Fruit fly (Drosophila melanogaster) whole organism, embryonic: ENCODE measurements around the gene CG33941.

ENCODE experiments used
- Atf6 ChIP-seq: fragments of 200-800 bp; sonication (Bioruptor generic); IDR thresholded peaks from 2 replicates; pipeline ENCODE4 v1.3.6; 2022; ENCODE audit warnings: missing biosample characterization, missing genetic modification characterization
- Blimp-1 ChIP-seq: fragments of 200-800 bp; sonication (Bioruptor generic); optimal IDR thresholded peaks from 3 replicates; lab custom pipeline; 2018; ENCODE audit warnings: missing biosample characterization, missing genetic modification characterization, mild to moderate bottlenecking, moderate library complexity, missing genetic modification reagents
- CG12659 ChIP-seq: fragments of 200-800 bp; sonication (Bioruptor generic); optimal IDR thresholded peaks from 3 replicates; lab custom pipeline; 2017; ENCODE audit warnings: mild to moderate bottlenecking, missing biosample characterization, missing genetic modification reagents, missing genetic modification characterization
- CG12769 ChIP-seq: fragments of 200-800 bp; sonication (Bioruptor generic); optimal IDR thresholded peaks from 2 replicates; lab custom pipeline; 2019; ENCODE audit warnings: missing biosample characterization, mild to moderate bottlenecking, missing genetic modification characterization, moderate library complexity
- CG14860 ChIP-seq: fragments of 200-800 bp; sonication (Bioruptor generic); IDR thresholded peaks from 3 replicates; pipeline ENCODE4 v1.3.6; 2022; ENCODE audit warnings: missing biosample characterization, missing genetic modification characterization; ENCODE audit not compliant: partially characterized antibody
- CG16813 ChIP-seq: fragments of 200-800 bp; sonication (Bioruptor generic); IDR thresholded peaks from 3 replicates; pipeline ENCODE4 v1.3.6; 2022; ENCODE audit warnings: missing biosample characterization, missing genetic modification characterization; ENCODE audit not compliant: partially characterized antibody
- CG16815 ChIP-seq: fragments of 200-800 bp; sonication (Bioruptor generic); optimal IDR thresholded peaks from 3 replicates; lab custom pipeline; 2017; ENCODE audit warnings: missing biosample characterization, mild to moderate bottlenecking, missing genetic modification characterization
- CG16863 ChIP-seq: fragments of 200-800 bp; sonication (Bioruptor generic); optimal IDR thresholded peaks from 3 replicates; lab custom pipeline; 2016; ENCODE audit warnings: missing biosample characterization, missing genetic modification characterization
- CG17612 ChIP-seq: fragments of 200-800 bp; sonication (Bioruptor generic); IDR thresholded peaks from 2 replicates; pipeline ENCODE4 v1.3.6; 2022; ENCODE audit warnings: missing biosample characterization, missing genetic modification characterization
- CG18262 ChIP-seq: fragments of 200-800 bp; optimal IDR thresholded peaks from 3 replicates; lab custom pipeline; 2019; ENCODE audit warnings: missing biosample characterization, mild to moderate bottlenecking, missing genetic modification characterization, moderate library complexity
- CG2875 ChIP-seq: fragments of 200-800 bp; sonication (Bioruptor generic); optimal IDR thresholded peaks from 2 replicates; lab custom pipeline; 2017; ENCODE audit warnings: missing biosample characterization, mild to moderate bottlenecking, missing genetic modification characterization, missing genetic modification reagents
- CG31388 ChIP-seq: fragments of 200-800 bp; sonication (Bioruptor generic); optimal IDR thresholded peaks from 2 replicates; lab custom pipeline; 2016; ENCODE audit warnings: missing biosample characterization, missing genetic modification characterization
- CG3847 ChIP-seq: fragments of 200-800 bp; sonication (Bioruptor generic); IDR thresholded peaks from 2 replicates; pipeline ENCODE4 v1.3.6; 2022; ENCODE audit warnings: missing biosample characterization, missing genetic modification characterization
- CG4730 ChIP-seq: fragments of 200-800 bp; sonication (Bioruptor generic); IDR thresholded peaks from 2 replicates; pipeline ENCODE4 v1.3.6; 2022; ENCODE audit warnings: missing biosample characterization, missing genetic modification characterization
- CG6765 ChIP-seq: fragments of 200-800 bp; sonication (Bioruptor generic); optimal IDR thresholded peaks from 3 replicates; lab custom pipeline; 2017; ENCODE audit warnings: missing biosample characterization, mild to moderate bottlenecking, missing genetic modification characterization
- CG7556 ChIP-seq: fragments of 200-800 bp; sonication (Bioruptor generic); optimal IDR thresholded peaks from 2 replicates; lab custom pipeline; 2017; ENCODE audit warnings: missing biosample characterization, mild to moderate bottlenecking, missing genetic modification characterization
- CG8765 ChIP-seq: fragments of 200-800 bp; sonication (Bioruptor generic); IDR thresholded peaks from 2 replicates; pipeline ENCODE4 v1.3.6; 2022; ENCODE audit warnings: missing biosample characterization, missing genetic modification characterization
- Chrac-16 ChIP-seq: fragments of 200-800 bp; sonication (Bioruptor generic); optimal IDR thresholded peaks from 3 replicates; lab custom pipeline; 2016; ENCODE audit warnings: missing biosample characterization, missing genetic modification characterization
- D19A ChIP-seq: fragments of 200-800 bp; optimal IDR thresholded peaks from 3 replicates; lab custom pipeline; 2019; ENCODE audit warnings: missing biosample characterization, mild to moderate bottlenecking, missing genetic modification characterization, moderate library complexity
- Doc2 ChIP-seq: fragments of 200-800 bp; sonication (Bioruptor generic); IDR thresholded peaks from 2 replicates; pipeline ENCODE4 v1.3.6; 2022; ENCODE audit warnings: missing biosample characterization, missing genetic modification characterization
- Doc3 ChIP-seq: fragments of 200-800 bp; sonication (Bioruptor generic); IDR thresholded peaks from 3 replicates; pipeline ENCODE4 v1.3.6; 2022; ENCODE audit warnings: missing biosample characterization, missing genetic modification characterization; ENCODE audit not compliant: partially characterized antibody
- H2.0 ChIP-seq: fragments of 200-800 bp; sonication (Bioruptor generic); IDR thresholded peaks from 2 replicates; pipeline ENCODE4 v1.3.6; 2022; ENCODE audit warnings: missing biosample characterization, missing genetic modification characterization
- HLH4C ChIP-seq: fragments of 200-800 bp; sonication (Bioruptor generic); IDR thresholded peaks from 3 replicates; pipeline ENCODE4 v1.3.6; 2022; ENCODE audit warnings: missing biosample characterization, missing genetic modification characterization; ENCODE audit not compliant: partially characterized antibody
- Lhr ChIP-seq: fragments of 200-800 bp; sonication (Bioruptor generic); optimal IDR thresholded peaks from 3 replicates; lab custom pipeline; 2017; ENCODE audit warnings: mild to moderate bottlenecking, missing biosample characterization, missing genetic modification reagents, missing genetic modification characterization
- Med ChIP-seq: fragments of 200-800 bp; sonication (Bioruptor generic); peaks from one replicate; lab custom pipeline; 2016; ENCODE audit warnings: missing biosample characterization, missing genetic modification characterization, mild to moderate bottlenecking, inconsistent platforms, moderate library complexity
- NFAT ChIP-seq: fragments of 200-800 bp; sonication (Bioruptor generic); IDR thresholded peaks from 2 replicates; pipeline ENCODE4 v1.3.6; 2022; ENCODE audit warnings: missing biosample characterization, missing genetic modification characterization
- Oli ChIP-seq: fragments of 200-800 bp; sonication (Bioruptor generic); optimal IDR thresholded peaks from 2 replicates; lab custom pipeline; 2018; ENCODE audit warnings: missing biosample characterization, mild to moderate bottlenecking, missing genetic modification characterization, moderate library complexity
- Pdp1 ChIP-seq, 2 experiments: fragments of 200-800 bp; sonication (Bioruptor generic); optimal IDR thresholded peaks; 3 replicates each; lab custom pipeline; 2016; ENCODE audit warnings: missing biosample characterization in 2 of 2, missing genetic modification characterization in 2 of 2, mild to moderate bottlenecking in 1 of 2, moderate library complexity in 1 of 2
- Scr ChIP-seq: fragments of 200-800 bp; sonication (Bioruptor generic); IDR thresholded peaks from 2 replicates; pipeline ENCODE4 v1.3.6; 2022; ENCODE audit warnings: missing biosample characterization, missing genetic modification characterization; ENCODE audit not compliant: partially characterized antibody
- Six4 ChIP-seq: fragments of 200-800 bp; sonication (Bioruptor generic); optimal IDR thresholded peaks from 2 replicates; lab custom pipeline; 2016; ENCODE audit warnings: missing biosample characterization, missing genetic modification characterization
- Sry-β ChIP-seq: fragments of 200-800 bp; sonication (Bioruptor generic); optimal IDR thresholded peaks from 2 replicates; lab custom pipeline; 2018; ENCODE audit warnings: missing biosample characterization, mild to moderate bottlenecking, missing genetic modification characterization, moderate library complexity
- Usf ChIP-seq: fragments of 200-800 bp; sonication (Bioruptor generic); optimal IDR thresholded peaks from 2 replicates; lab custom pipeline; 2017; ENCODE audit warnings: missing genotype, missing biosample characterization, missing genetic modification characterization
- ato ChIP-seq: fragments of 200-800 bp; sonication (Bioruptor generic); IDR thresholded peaks from 2 replicates; pipeline ENCODE4 v1.3.6; 2022; ENCODE audit warnings: missing biosample characterization, missing genetic modification characterization; ENCODE audit not compliant: partially characterized antibody
- br ChIP-seq: fragments of >200 bp; optimal IDR thresholded peaks from 2 replicates; lab custom pipeline; 2017
- chif ChIP-seq, 2 experiments: fragments of 200-800 bp; sonication (Bioruptor generic); optimal IDR thresholded peaks; 3 replicates each; lab custom pipeline; 2016; ENCODE audit warnings: missing biosample characterization in 2 of 2, missing genetic modification characterization in 2 of 2
- chn ChIP-seq: fragments of 200-800 bp; sonication (Bioruptor generic); optimal IDR thresholded peaks from 2 replicates; lab custom pipeline; 2016; ENCODE audit warnings: missing biosample characterization, missing genetic modification characterization
- dan ChIP-seq: fragments of 200-800 bp; sonication (Bioruptor generic); IDR thresholded peaks from 2 replicates; pipeline ENCODE4 v1.3.6; 2022; ENCODE audit warnings: missing biosample characterization, missing genetic modification characterization
- danr ChIP-seq: fragments of 200-800 bp; sonication (Bioruptor generic); IDR thresholded peaks from 2 replicates; pipeline ENCODE4 v1.3.6; 2022; ENCODE audit warnings: missing biosample characterization, missing genetic modification characterization
- dmrt99B ChIP-seq: fragments of 200-800 bp; sonication (Bioruptor generic); optimal IDR thresholded peaks from 2 replicates; lab custom pipeline; 2018; ENCODE audit warnings: missing biosample characterization, mild to moderate bottlenecking, missing genetic modification characterization, moderate library complexity
- dpn ChIP-seq, 2 experiments: fragments of 200-800 bp; sonication (Bioruptor generic); optimal IDR thresholded peaks; 3 replicates each; lab custom pipeline; 2016; ENCODE audit warnings: missing biosample characterization in 2 of 2, missing genetic modification characterization in 2 of 2
- fd96Cb ChIP-seq: fragments of 200-800 bp; sonication (Bioruptor generic); optimal IDR thresholded peaks from 2 replicates; lab custom pipeline; 2018; ENCODE audit warnings: missing biosample characterization, mild to moderate bottlenecking, missing genetic modification characterization, moderate library complexity
- gem ChIP-seq: fragments of 200-800 bp; sonication (Bioruptor generic); optimal IDR thresholded peaks from 2 replicates; lab custom pipeline; 2019; ENCODE audit warnings: missing biosample characterization, mild to moderate bottlenecking, missing genetic modification characterization, moderate library complexity
- nerfin-2 ChIP-seq: fragments of 200-800 bp; sonication (Bioruptor generic); IDR thresholded peaks from 2 replicates; pipeline ENCODE4 v1.3.6; 2022; ENCODE audit warnings: missing biosample characterization, missing genetic modification characterization; ENCODE audit not compliant: partially characterized antibody
- nmo ChIP-seq: fragments of 200-800 bp; sonication (Bioruptor generic); optimal IDR thresholded peaks from 2 replicates; lab custom pipeline; 2018; ENCODE audit warnings: missing biosample characterization, mild to moderate bottlenecking, missing genetic modification characterization, moderate library complexity
- otp ChIP-seq: fragments of 200-800 bp; sonication (Bioruptor generic); IDR thresholded peaks from 3 replicates; pipeline ENCODE4, ENCODE4 v1.3.6; 2022; ENCODE audit warnings: missing biosample characterization, missing genetic modification characterization
- psq ChIP-seq: fragments of 200-800 bp; sonication (Bioruptor generic); optimal IDR thresholded peaks from 2 replicates; lab custom pipeline; 2017; ENCODE audit warnings: missing biosample characterization, missing genetic modification characterization
- run ChIP-seq: fragments of 200-800 bp; sonication (Bioruptor generic); optimal IDR thresholded peaks from 3 replicates; lab custom pipeline; 2018; ENCODE audit warnings: missing biosample characterization, mild to moderate bottlenecking, missing genetic modification characterization
- sens ChIP-seq: fragments of 200-800 bp; sonication (Bioruptor generic); peaks from one replicate; lab custom pipeline; 2016; ENCODE audit warnings: missing biosample characterization, missing genetic modification characterization
- tgo ChIP-seq: fragments of 200-800 bp; sonication (Bioruptor generic); IDR thresholded peaks from 3 replicates; pipeline ENCODE4 v1.3.6; 2022; ENCODE audit warnings: missing biosample characterization, missing genetic modification characterization
- unpg ChIP-seq: fragments of 200-800 bp; sonication (Bioruptor generic); optimal IDR thresholded peaks from 3 replicates; lab custom pipeline; 2018; ENCODE audit warnings: missing biosample characterization, mild to moderate bottlenecking, missing genetic modification characterization, moderate library complexity
- vnd ChIP-seq: fragments of 200-800 bp; sonication (Bioruptor generic); IDR thresholded peaks from 3 replicates; pipeline ENCODE4 v1.3.6; 2022; ENCODE audit warnings: missing biosample characterization, missing genetic modification characterization; ENCODE audit not compliant: partially characterized antibody

CG33941 gene

DNA sequence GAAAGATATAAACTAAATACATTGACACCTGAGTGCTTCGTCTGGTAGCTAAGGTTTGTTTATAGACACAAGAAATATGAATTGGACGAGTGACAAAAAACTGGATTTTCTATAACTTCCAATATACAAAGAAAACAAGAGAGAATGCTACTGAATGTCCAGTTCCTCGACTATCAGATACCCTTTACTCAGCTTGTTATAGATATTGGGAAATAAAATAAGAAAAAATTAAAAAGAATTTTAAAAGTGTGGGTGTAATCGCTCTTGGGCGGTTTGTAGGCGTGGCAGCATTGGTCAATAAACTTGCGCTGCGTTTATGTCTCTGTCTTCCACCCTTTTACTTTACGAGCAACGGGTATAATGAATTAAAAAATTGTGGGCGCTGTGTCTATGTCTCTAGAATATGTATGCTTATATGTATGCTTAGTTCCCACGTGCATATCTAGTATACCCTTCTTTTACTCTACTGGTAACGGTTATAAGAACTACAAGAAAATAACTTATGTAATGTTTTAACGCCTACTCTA is 31.1 kb downstream of the CG33941 start (continued):
- TF ChIP-seq D19A (tag; lab: Kevin White, UChicago) (peak; percentile 84), CG14860 (GFP tag; lab: Robert Waterston, UW) (peak; percentile 56; the same call in 2 of the 3 replicates), Sry-β (no peak), CG16813 (GFP tag; lab: Robert Waterston, UW) (peak; percentile 74), ato (peak; percentile 55; the same call in 1 of the 2 replicates), Scr (GFP tag; lab: Robert Waterston, UW) (peak; percentile 39; the same call in 1 of the 2 replicates), Med (GFP tag; lab: Kevin White, UChicago) (peak; percentile 57), CG12769 (tag; lab: Kevin White, UChicago) (no peak), psq (no peak), dmrt99B (tag; lab: Kevin White, UChicago) (peak; percentile 17), H2.0 (peak; percentile 22; the same call in 1 of the 2 replicates), CG2875 (GFP tag; lab: Kevin White, UChicago) (no peak), vnd (GFP tag; lab: Robert Waterston, UW) (peak; percentile 34; the same call in 1 of the 3 replicates), unpg (GFP tag; lab: Kevin White, UChicago) (peak; percentile 5), CG18262 (tag; lab: Kevin White, UChicago) (no peak), Doc3 (GFP tag; lab: Robert Waterston, UW) (no peak), nmo (GFP tag; lab: Kevin White, UChicago) (peak; percentile 7), Pdp1 (GFP tag; optimal IDR thresholded peaks at IDR 0.05; lab: Kevin White, UChicago) (peak in 1 of 2 experiments; percentile 49), fd96Cb (tag; lab: Kevin White, UChicago) (peak; percentile 1), tgo (GFP tag; lab: Robert Waterston, UW) (0 out of 3 replicates have a peak, but pooled peaks have one; percentile 24), chif (GFP tag; optimal IDR thresholded peaks at IDR 0.05; lab: Kevin White, UChicago) (peak in 1 of 2 experiments; percentile 13), dpn (GFP tag; optimal IDR thresholded peaks at IDR 0.05; lab: Kevin White, UChicago) (peak in 1 of 2 experiments; percentile 9), nerfin-2 (peak; percentile 76), dan (GFP tag; lab: Robert Waterston, UW) (no peak), chn (GFP tag; lab: Kevin White, UChicago) (no peak), CG8765 (GFP tag; lab: Robert Waterston, UW) (no peak), CG7556 (GFP tag; lab: Kevin White, UChicago) (no peak), HLH4C (GFP tag; lab: Robert Waterston, UW) (peak; percentile 73), CG17612 (no peak), Six4 (no peak), Doc2 (no peak), gem (tag; lab: Kevin White, UChicago) (peak; percentile 42), CG16815 (GFP tag; lab: Kevin White, UChicago) (peak; percentile 22), Usf (GFP tag; lab: Kevin White, UChicago) (no peak)

DNA sequence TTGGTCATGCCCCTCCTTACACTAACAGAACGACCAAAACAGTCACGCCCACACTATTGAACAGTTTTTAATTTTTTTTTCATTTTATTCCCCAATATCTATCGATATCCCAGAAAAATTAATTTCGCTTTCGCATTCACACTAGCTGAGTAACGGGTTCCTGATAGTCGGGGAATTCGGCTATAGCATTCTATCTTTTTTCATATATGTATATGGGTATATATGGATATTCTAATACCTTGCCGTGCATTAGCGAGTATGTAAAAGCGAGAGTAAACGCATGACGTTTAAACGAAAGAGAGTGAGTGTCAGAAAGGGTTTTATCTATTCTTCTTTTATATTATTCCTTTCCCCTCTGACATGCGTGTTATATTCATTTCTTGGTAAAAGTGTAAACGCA is 31.8 kb downstream of the CG33941 start:
- TF ChIP-seq run (tag; lab: Kevin White, UChicago) (no peak), otp (GFP tag; lab: Robert Waterston, UW) (no peak), sens (peak; percentile 39), Atf6 (no peak), CG31388 (no peak), Lhr (GFP tag; lab: Kevin White, UChicago) (no peak), CG12659 (GFP tag; lab: Kevin White, UChicago) (no peak), CG3847 (no peak), CG2875 (GFP tag; lab: Kevin White, UChicago) (no peak), br (no peak), Chrac-16 (GFP tag; lab: Kevin White, UChicago) (no peak), Oli (no peak), Blimp-1 (GFP tag; lab: Kevin White, UChicago) (peak; percentile 81), NFAT (GFP tag; lab: Robert Waterston, UW) (no peak), CG4730 (GFP tag; lab: Robert Waterston, UW) (no peak), CG16863 (no peak), CG6765 (no peak), danr (no peak)
